Worm (Caenorhabditis elegans): ENCODE measurements around the gene M117.3.
A peak's percentile ranks its signal among the peaks of the same experiment; 100 is the strongest.

The M117.3 gene

ce11 chrIV:11809708-11810114, 12.3 kb upstream of the M117.3 start:
- TF ChIP-seq nhr-23 (tag; optimal IDR thresholded peaks at IDR 0.05) (no peak), sem-4 (tag; optimal IDR thresholded peaks at IDR 0.05) (peak; percentile 76), lin-39 (tag; optimal IDR thresholded peaks at IDR 0.05) (no peak), mbf-1 (tag; optimal IDR thresholded peaks at IDR 0.05) (no peak), ceh-16 (tag; optimal IDR thresholded peaks at IDR 0.05) (no peak), elt-1 (tag; optimal IDR thresholded peaks at IDR 0.05) (no peak), Y55F3AM.14 (GFP tag; optimal IDR thresholded peaks at IDR 0.05) (peak; percentile 76), fos-1 (tag; optimal IDR thresholded peaks at IDR 0.05) (peak; percentile 56), ztf-1 (GFP tag; conservative IDR thresholded peaks at IDR 0.05) (no peak), lsy-2 (tag; optimal IDR thresholded peaks at IDR 0.05) (peak; percentile 35 to 78), dmd-4 (tag; optimal IDR thresholded peaks at IDR 0.05) (no peak), elt-3 (tag; optimal IDR thresholded peaks at IDR 0.05) (no peak), sma-3 (GFP tag; optimal IDR thresholded peaks at IDR 0.05) (peak; percentile 19), blmp-1 (tag; optimal IDR thresholded peaks at IDR 0.05; ENCODE audit: insufficient read depth) (peak; percentile 53), zag-1 (tag; optimal IDR thresholded peaks at IDR 0.05) (peak; percentile 71), nhr-12 (tag; optimal IDR thresholded peaks at IDR 0.05) (no peak), nhr-237 (tag; optimal IDR thresholded peaks at IDR 0.05) (no peak), unc-62 (GFP tag; optimal IDR thresholded peaks at IDR 0.05) (peak; percentile 54), nhr-11 (tag; optimal IDR thresholded peaks at IDR 0.05) (no peak), gmeb-1 (tag; optimal IDR thresholded peaks at IDR 0.05) (no peak), ztf-4 (tag; optimal IDR thresholded peaks at IDR 0.05) (peak; percentile 72), nhr-6 (tag; optimal IDR thresholded peaks at IDR 0.05) (peak; percentile 74), crh-2 (tag; optimal IDR thresholded peaks at IDR 0.05) (peak; percentile 82), ztf-11 (tag; optimal IDR thresholded peaks at IDR 0.05) (no peak), nhr-25 (tag; optimal IDR thresholded peaks at IDR 0.05) (peak; percentile 64), alr-1 (tag; optimal IDR thresholded peaks at IDR 0.05) (no peak), nhr-21 (tag; optimal IDR thresholded peaks at IDR 0.05) (peak; percentile 67), skn-1 (tag; optimal IDR thresholded peaks at IDR 0.05) (no peak), ZK546.5 (tag; optimal IDR thresholded peaks at IDR 0.05) (no peak), nhr-129 (tag; optimal IDR thresholded peaks at IDR 0.05) (peak; percentile 93), mdl-1 (tag; optimal IDR thresholded peaks at IDR 0.05) (peak; percentile 20 to 34), egl-27 (tag; optimal IDR thresholded peaks at IDR 0.05) (peak; percentile 48), aly-2 (tag; optimal IDR thresholded peaks at IDR 0.05) (no peak), mab-5 (tag; optimal IDR thresholded peaks at IDR 0.05) (peak; percentile 80), ceh-82 (tag; optimal IDR thresholded peaks at IDR 0.05) (peak; percentile 37), lin-11 (tag; optimal IDR thresholded peaks at IDR 0.05) (peak; percentile 50), nhr-77 (tag; optimal IDR thresholded peaks at IDR 0.05) (no peak), ama-1 (optimal IDR thresholded peaks at IDR 0.05) (no peak), sma-9 (GFP tag; optimal IDR thresholded peaks at IDR 0.05) (peak; percentile 89), sma-9 (tag; optimal IDR thresholded peaks at IDR 0.05) (no peak), R02D3.7 (tag; optimal IDR thresholded peaks at IDR 0.05) (no peak), C34F6.9 (tag; optimal IDR thresholded peaks at IDR 0.05) (peak; percentile 96), lin-13 (GFP tag; optimal IDR thresholded peaks at IDR 0.05) (peak; percentile 51), nhr-10 (tag; optimal IDR thresholded peaks at IDR 0.05) (no peak), F13H6.1 (tag; optimal IDR thresholded peaks at IDR 0.05) (peak; percentile 87), unc-39 (tag; optimal IDR thresholded peaks at IDR 0.05) (no peak), snpc-4 (tag; optimal IDR thresholded peaks at IDR 0.05) (no peak), unc-55 (GFP tag; optimal IDR thresholded peaks at IDR 0.05) (peak; percentile 89), peb-1 (tag; optimal IDR thresholded peaks at IDR 0.05) (no peak)

Data from whole organism, L2 larva.